Fruit fly (Drosophila melanogaster) whole organism, adult: ENCODE results near the gene Hex-A.

Source experiments
- CG11617 ChIP-seq: fragments of 200-800 bp; sonication (Bioruptor generic); optimal IDR thresholded peaks from 2 replicates; lab custom pipeline; 2017; ENCODE audit warnings: mild to moderate bottlenecking, missing biosample characterization, missing genetic modification reagents, missing genetic modification characterization
- CG12768 ChIP-seq: fragments of 200-800 bp; sonication (Bioruptor generic); optimal IDR thresholded peaks from 2 replicates; lab custom pipeline; 2017; ENCODE audit warnings: missing biosample characterization, missing genetic modification characterization, mild to moderate bottlenecking, moderate library complexity, missing genetic modification reagents
- CG14711 ChIP-seq: fragments of 200-800 bp; sonication (Bioruptor generic); optimal IDR thresholded peaks from 2 replicates; lab custom pipeline; 2018; ENCODE audit warnings: missing biosample characterization, mild to moderate bottlenecking, missing genetic modification characterization, moderate library complexity
- CG1620 ChIP-seq: fragments of 200-800 bp; sonication (Bioruptor generic); optimal IDR thresholded peaks from 2 replicates; lab custom pipeline; 2016; ENCODE audit warnings: missing biosample characterization, missing genetic modification characterization
- CG33017 ChIP-seq: fragments of 200-800 bp; sonication (Bioruptor generic); optimal IDR thresholded peaks from 2 replicates; lab custom pipeline; 2018; ENCODE audit warnings: missing biosample characterization, mild to moderate bottlenecking, missing genetic modification characterization, moderate library complexity
- CG5204 ChIP-seq: fragments of 200-800 bp; sonication (Bioruptor generic); optimal IDR thresholded peaks from 2 replicates; lab custom pipeline; 2016; ENCODE audit warnings: missing biosample characterization, missing genetic modification characterization
- CG7045 ChIP-seq: fragments of 200-800 bp; sonication (Bioruptor generic); optimal IDR thresholded peaks from 2 replicates; lab custom pipeline; 2017; ENCODE audit warnings: missing biosample characterization, mild to moderate bottlenecking, missing genetic modification characterization
- CG7101 ChIP-seq: fragments of 200-800 bp; sonication (Bioruptor generic); optimal IDR thresholded peaks from 2 replicates; lab custom pipeline; 2018; ENCODE audit warnings: missing biosample characterization, mild to moderate bottlenecking, missing genetic modification characterization, moderate library complexity
- Clk ChIP-seq: fragments of 200-800 bp; sonication (Bioruptor generic); optimal IDR thresholded peaks from 2 replicates; lab custom pipeline; 2017; ENCODE audit warnings: missing biosample characterization, missing genetic modification characterization
- Crg-1 ChIP-seq: fragments of 200-800 bp; sonication (Bioruptor generic); optimal IDR thresholded peaks from 2 replicates; lab custom pipeline; 2016; ENCODE audit warnings: missing biosample characterization, missing genetic modification characterization
- Hr96 ChIP-seq: fragments of 200-800 bp; sonication (Bioruptor generic); optimal IDR thresholded peaks from 2 replicates; lab custom pipeline; 2016; ENCODE audit warnings: missing biosample characterization, missing genetic modification characterization
- Mnt ChIP-seq: fragments of 200-800 bp; sonication (Bioruptor generic); optimal IDR thresholded peaks from 2 replicates; lab custom pipeline; 2016; ENCODE audit warnings: missing biosample characterization, mild to moderate bottlenecking, missing genetic modification characterization
- bab1 ChIP-seq: fragments of 200-800 bp; sonication (Bioruptor generic); optimal IDR thresholded peaks from 3 replicates; lab custom pipeline; 2019; ENCODE audit warnings: missing biosample characterization, mild to moderate bottlenecking, missing genetic modification characterization, moderate library complexity
- cic ChIP-seq: fragments of 200-800 bp; sonication (Bioruptor generic); optimal IDR thresholded peaks from 2 replicates; lab custom pipeline; 2017; ENCODE audit warnings: missing biosample characterization, mild to moderate bottlenecking, missing genetic modification characterization, moderate library complexity
- cnc ChIP-seq, 2 experiments: fragments of >200 bp; optimal IDR thresholded peaks; 2 replicates each; lab custom pipeline; 2017
- kay ChIP-seq: fragments of 200-800 bp; sonication (Bioruptor generic); peaks from one replicate; lab custom pipeline; 2016; ENCODE audit warnings: missing biosample characterization, missing genetic modification characterization, borderline replicate concordance
- ovo ChIP-seq: fragments of 200-800 bp; sonication (Bioruptor generic); optimal IDR thresholded peaks from 2 replicates; lab custom pipeline; 2016; ENCODE audit warnings: missing biosample characterization, missing genetic modification characterization
- pad ChIP-seq: fragments of 200-800 bp; sonication (Bioruptor generic); optimal IDR thresholded peaks from 3 replicates; lab custom pipeline; 2017; ENCODE audit warnings: missing biosample characterization, missing genetic modification characterization, mild to moderate bottlenecking, moderate library complexity, missing genetic modification reagents
- tj ChIP-seq: fragments of 200-800 bp; sonication (Bioruptor generic); optimal IDR thresholded peaks from 3 replicates; lab custom pipeline; 2017; ENCODE audit warnings: missing biosample characterization, mild to moderate bottlenecking, missing genetic modification characterization, moderate library complexity
- toe ChIP-seq: fragments of 200-800 bp; sonication (Bioruptor generic); optimal IDR thresholded peaks from 2 replicates; lab custom pipeline; 2016; ENCODE audit warnings: missing biosample characterization, missing genetic modification characterization

The Hex-A gene

DNA sequence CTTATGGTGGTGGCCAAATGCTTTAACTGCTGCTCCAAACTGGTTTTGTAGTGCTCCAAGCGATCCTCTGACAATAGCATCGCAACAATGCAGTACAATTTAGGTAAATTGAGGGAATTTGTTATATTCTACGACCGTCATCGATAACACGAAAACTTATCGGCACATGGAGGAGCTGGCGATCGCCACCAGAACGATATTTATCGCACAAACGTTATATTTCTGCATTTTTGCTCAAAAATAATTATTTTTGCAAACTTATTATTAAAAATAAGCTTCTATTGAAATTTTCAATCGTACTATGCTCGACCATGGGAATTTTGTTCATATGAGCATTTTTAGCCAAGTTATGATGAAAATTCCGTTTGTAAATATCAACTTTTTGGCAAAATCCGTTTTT, 29.1 kb upstream of the Hex-A start, which contains the start of gene CG15317:
Gene CG15317, minus strand, starts transcription at position 148 of the 400 bp plus-strand sequence.
- TF ChIP-seq CG11617 (GFP tag; lab: Kevin White, UChicago), result no peak
- TF ChIP-seq CG33017 (tag; lab: Kevin White, UChicago), result no peak
- TF ChIP-seq Hr96, result no peak
- TF ChIP-seq cnc (optimal IDR thresholded peaks at IDR 0.05; lab: Kevin White, UChicago), result no peak
- TF ChIP-seq bab1 (GFP tag; lab: Kevin White, UChicago), result no peak
- peak; percentile 16 for TF ChIP-seq CG1620 (GFP tag; lab: Kevin White, UChicago)
- peak; percentile 90 for TF ChIP-seq Mnt (GFP tag; lab: Kevin White, UChicago)
- no peak for TF ChIP-seq CG7101 (tag; lab: Kevin White, UChicago)
- TF ChIP-seq CG12768, result no peak
- no peak for TF ChIP-seq Crg-1
- TF ChIP-seq Clk (GFP tag; lab: Kevin White, UChicago), result no peak
- no peak for TF ChIP-seq CG14711
- no peak for TF ChIP-seq CG5204 (GFP tag; lab: Kevin White, UChicago)

DNA sequence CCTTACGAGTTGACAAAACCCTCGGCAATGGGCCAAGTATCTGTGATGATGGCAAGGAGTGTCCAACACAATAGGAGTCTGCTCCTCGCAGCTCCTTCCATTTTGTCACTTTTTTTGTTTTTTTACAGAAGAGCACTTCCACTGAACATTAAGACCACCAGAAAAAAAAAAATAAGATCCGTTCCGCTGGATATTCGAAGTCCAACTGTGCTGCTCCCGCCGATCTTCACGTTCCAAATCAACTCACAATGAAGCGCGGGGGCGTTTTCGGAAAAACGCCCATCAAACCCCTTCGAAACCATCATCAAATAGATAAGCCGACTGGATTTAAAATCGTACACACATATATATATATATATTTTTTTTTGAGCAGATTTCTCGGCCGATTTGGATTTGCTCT, 14.3 kb upstream of the Hex-A start, which contains the start of gene Cubn:
Gene Cubn, minus strand, starts transcription at position 101 of the 400 bp plus-strand sequence.
- TF ChIP-seq CG33017 (tag; lab: Kevin White, UChicago), result no peak
- no peak for TF ChIP-seq Hr96
- no peak for TF ChIP-seq toe
- TF ChIP-seq CG7101 (tag; lab: Kevin White, UChicago), result no peak
- TF ChIP-seq bab1 (GFP tag; lab: Kevin White, UChicago), result no peak
- no peak for TF ChIP-seq pad (GFP tag; lab: Kevin White, UChicago)
- TF ChIP-seq CG11617 (GFP tag; lab: Kevin White, UChicago), result no peak
- no peak for TF ChIP-seq CG7045 (GFP tag; lab: Kevin White, UChicago)
- TF ChIP-seq CG5204 (GFP tag; lab: Kevin White, UChicago), result no peak
- TF ChIP-seq CG12768, result no peak
- TF ChIP-seq ovo, result no peak

DNA sequence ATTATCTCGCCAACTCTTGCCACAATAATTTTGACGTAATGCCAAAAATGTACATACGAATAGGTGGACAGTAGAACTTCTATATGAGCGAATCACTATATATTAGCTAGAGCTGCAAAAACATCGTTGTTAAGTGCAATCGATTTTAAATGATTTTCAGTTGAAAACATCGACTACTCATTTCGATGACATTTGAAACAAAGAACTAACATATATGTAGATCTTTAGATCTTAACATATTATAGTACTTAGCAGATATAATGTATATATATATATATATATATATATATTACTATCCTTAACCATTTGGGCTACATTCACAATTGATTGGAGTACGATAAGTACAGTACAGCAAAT, 9.3 kb upstream of the Hex-A start, which contains the start of gene CG42395:
Gene CG42395, minus strand, starts transcription at position 101 of the 357 bp plus-strand sequence.
- no peak for TF ChIP-seq CG12768
- no peak for TF ChIP-seq CG14711
- no peak for TF ChIP-seq CG7101 (tag; lab: Kevin White, UChicago)
- TF ChIP-seq Clk (GFP tag; lab: Kevin White, UChicago), result no peak
- TF ChIP-seq Mnt (GFP tag; lab: Kevin White, UChicago), result no peak
- no peak for TF ChIP-seq kay (GFP tag; lab: Kevin White, UChicago)
- TF ChIP-seq CG33017 (tag; lab: Kevin White, UChicago), result no peak
- no peak for TF ChIP-seq Hr96
- TF ChIP-seq CG11617 (GFP tag; lab: Kevin White, UChicago), result no peak

DNA sequence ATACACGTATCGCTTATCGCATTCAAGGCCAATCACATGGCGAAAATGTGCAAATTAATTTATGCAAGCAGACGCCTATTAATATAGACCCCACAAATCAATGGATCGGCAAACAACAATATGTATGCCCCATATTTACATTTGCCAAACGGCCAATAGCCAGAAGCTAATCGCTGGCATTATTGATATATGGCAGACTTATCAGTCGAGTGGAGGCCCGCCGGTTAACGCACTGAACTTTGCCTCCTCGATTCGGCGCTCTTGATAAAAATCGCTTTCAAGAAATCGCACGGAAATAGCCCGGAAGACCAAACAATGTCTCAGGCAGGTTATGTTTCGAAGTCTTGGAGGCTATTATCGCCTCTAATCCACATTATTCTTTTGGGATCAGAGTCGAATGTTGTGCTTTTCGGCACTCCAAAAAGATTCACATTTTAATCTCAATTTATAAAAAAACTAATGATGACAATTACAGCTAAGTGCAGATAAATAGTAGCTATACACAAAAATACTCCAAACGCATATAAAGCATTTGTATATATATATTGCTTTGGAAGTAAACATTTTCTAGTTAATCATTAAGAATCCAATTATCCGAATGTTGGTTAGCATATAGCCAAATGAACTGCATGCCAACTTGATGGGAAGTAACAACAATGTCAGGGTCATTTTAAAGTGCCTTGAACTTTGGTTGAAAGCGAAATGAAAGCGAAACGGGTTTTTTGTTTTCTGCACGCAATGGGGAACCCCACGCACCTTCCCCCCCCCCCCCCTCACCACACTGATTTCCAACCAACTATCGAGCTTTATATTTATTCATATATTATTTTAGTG, 8.8 kb upstream of the Hex-A start:
- peak; percentile 19 for TF ChIP-seq kay (GFP tag; lab: Kevin White, UChicago)
- no peak for TF ChIP-seq CG7045 (GFP tag; lab: Kevin White, UChicago)
- no peak for TF ChIP-seq Clk (GFP tag; lab: Kevin White, UChicago)
- no peak for TF ChIP-seq CG11617 (GFP tag; lab: Kevin White, UChicago)
- peak; percentile 65 for TF ChIP-seq Crg-1
- peak; percentile 20 for TF ChIP-seq cic (GFP tag; lab: Kevin White, UChicago)
- peak; percentile 36 for TF ChIP-seq CG7101 (tag; lab: Kevin White, UChicago)
- peak; percentile 25 for TF ChIP-seq pad (GFP tag; lab: Kevin White, UChicago)
- TF ChIP-seq CG12768, result peak; percentile 16
- TF ChIP-seq tj (GFP tag; lab: Kevin White, UChicago), result no peak
- TF ChIP-seq Mnt (GFP tag; lab: Kevin White, UChicago), result peak; percentile 27
- no peak for TF ChIP-seq bab1 (GFP tag; lab: Kevin White, UChicago)

DNA sequence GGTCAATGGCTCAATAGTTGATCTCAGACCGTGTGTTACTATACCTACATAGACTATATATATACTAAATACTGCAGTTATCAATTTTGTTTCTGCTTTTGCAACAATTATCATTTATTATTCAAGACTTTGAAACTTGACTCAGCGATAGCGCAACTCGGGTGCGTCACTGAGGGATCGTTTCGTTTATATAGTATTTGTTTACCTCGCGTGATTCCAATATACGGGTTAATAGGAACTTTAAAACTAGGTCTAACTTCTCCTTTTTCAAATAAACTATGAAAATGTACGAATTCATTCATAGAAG, 8.2 kb upstream of the Hex-A start:
- TF ChIP-seq bab1 (GFP tag; lab: Kevin White, UChicago), result no peak
- peak; percentile 55 for TF ChIP-seq cic (GFP tag; lab: Kevin White, UChicago)
- TF ChIP-seq CG12768, result peak; percentile 18
- TF ChIP-seq tj (GFP tag; lab: Kevin White, UChicago), result peak; percentile 13

DNA sequence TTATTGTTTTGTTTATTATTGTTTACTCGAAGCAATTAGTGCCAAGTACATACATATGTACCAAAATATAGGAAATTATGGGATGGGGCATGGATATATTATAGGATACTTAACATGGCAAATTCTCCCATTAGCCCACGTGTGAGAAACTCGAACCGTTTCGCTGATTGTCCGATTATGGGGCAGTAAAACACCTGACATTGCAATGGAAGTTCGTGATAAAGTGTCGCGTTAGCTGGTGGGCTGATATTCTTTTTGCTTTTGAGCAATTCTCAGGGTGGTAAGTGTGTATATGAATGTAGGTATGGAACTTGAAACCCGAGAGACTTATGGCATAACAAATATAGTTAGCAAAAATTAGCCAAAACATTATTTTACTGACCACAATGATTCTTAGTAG, 7.5 kb upstream of the Hex-A start:
- TF ChIP-seq Hr96, result no peak
- peak; percentile 40 for TF ChIP-seq CG7101 (tag; lab: Kevin White, UChicago)
- peak; percentile 98 for TF ChIP-seq tj (GFP tag; lab: Kevin White, UChicago)
- TF ChIP-seq bab1 (GFP tag; lab: Kevin White, UChicago), result peak; percentile 30
- peak; percentile 2 for TF ChIP-seq CG1620 (GFP tag; lab: Kevin White, UChicago)
- TF ChIP-seq ovo, result no peak
- TF ChIP-seq CG33017 (tag; lab: Kevin White, UChicago), result no peak
- TF ChIP-seq Mnt (GFP tag; lab: Kevin White, UChicago), result peak; percentile 49
